Worm (Caenorhabditis elegans) whole organism, midembryonic: ENCODE data around the gene W06G6.17.

Experiments used
- T22C8.4 ChIP-seq: fragments of 200-800 bp; sonication (Bioruptor generic); IDR thresholded peaks from 2 replicates; pipeline ENCODE4 v1.3.6; 2022; ENCODE audit warnings: missing genetic modification characterization, missing compliant biosample characterization
- flt-1 ChIP-seq: fragments of 200-800 bp; sonication (Bioruptor generic); IDR thresholded peaks from 2 replicates; pipeline ENCODE4 v1.3.6; 2022; ENCODE audit warnings: missing genetic modification characterization, missing compliant biosample characterization
- ref-1 ChIP-seq: fragments of 200-800 bp; sonication (Bioruptor generic); conservative IDR thresholded peaks from 2 replicates; pipeline ENCODE4 v1.3.6; 2022; ENCODE audit warnings: missing genetic modification reagents, missing genetic modification characterization, missing compliant biosample characterization
- tab-1 ChIP-seq: fragments of 200-800 bp; sonication (Bioruptor generic); IDR thresholded peaks from 2 replicates; pipeline ENCODE4 v1.3.6; 2022; ENCODE audit warnings: missing genetic modification characterization, missing compliant biosample characterization

ce11 chrV:16668473-16668872, 23.4 kb upstream of the W06G6.17 start, which contains the start of gene F14F8.9:
- TF ChIP-seq tab-1 (GFP tag; lab: Robert Waterston, UW): no peak
- TF ChIP-seq ref-1 (GFP tag; lab: Robert Waterston, UW): no peak
- no peak for TF ChIP-seq flt-1 (GFP tag; lab: Robert Waterston, UW)
- TF ChIP-seq T22C8.4: no peak
